Fruit fly (Drosophila melanogaster) Kc167 (cell line): Measurements from ENCODE around the gene CG4042.

ENCODE experiments used
- Myc ChIP-seq: fragments of >200 bp; optimal IDR thresholded peaks from 2 replicates; lab custom pipeline; 2017; ENCODE audit warnings: missing external identifiers
- Sin3A ChIP-seq: fragments of >200 bp; optimal IDR thresholded peaks from 2 replicates; lab custom pipeline; 2018; ENCODE audit warnings: missing external identifiers
- h ChIP-seq: fragments of >200 bp; optimal IDR thresholded peaks from 3 replicates; lab custom pipeline; 2018; ENCODE audit warnings: missing external identifiers
- insv ChIP-seq: fragments of >200 bp; optimal IDR thresholded peaks from 3 replicates; lab custom pipeline; 2018; ENCODE audit warnings: missing external identifiers
- psq ChIP-seq: fragments of >200 bp; optimal IDR thresholded peaks from 2 replicates; lab custom pipeline; 2017; ENCODE audit warnings: missing external identifiers
- ttk ChIP-seq: sonication (Bioruptor generic); optimal IDR thresholded peaks from 2 replicates; lab custom pipeline; 2017; ENCODE audit warnings: missing external identifiers

Gene CG4042

dm6 chr3L:20785742-20786427, 14.6 kb upstream of the CG4042 start, which contains the start of gene Pcif1:
Pcif1 (minus strand) TSS chr3L:20786197.
- no peak for TF ChIP-seq h (lab: Kevin White, UChicago)
- no peak for TF ChIP-seq psq
- TF ChIP-seq Sin3A (lab: Kevin White, UChicago), result no peak

- TF ChIP-seq Myc (no peak), ttk (lab: Kevin White, UChicago) (no peak), h (lab: Kevin White, UChicago) (no peak), Sin3A (lab: Kevin White, UChicago) (no peak), psq (no peak), insv (no peak)
Observed at dm6 chr3L:20784812-20785671, 13.7 kb upstream of the CG4042 start.

dm6 chr3L:20784394-20784793, 13.1 kb upstream of the CG4042 start:
- no peak for TF ChIP-seq ttk (lab: Kevin White, UChicago)
- TF ChIP-seq Sin3A (lab: Kevin White, UChicago), result no peak
- TF ChIP-seq Myc, result no peak
- no peak for TF ChIP-seq h (lab: Kevin White, UChicago)
- TF ChIP-seq psq, result no peak
- no peak for TF ChIP-seq insv

- no peak for TF ChIP-seq h (lab: Kevin White, UChicago)
Observed at dm6 chr3L:20778224-20779063, 7.1 kb upstream of the CG4042 start, which contains the start of the genes Pex16 and Pex14. Pex16 (minus strand) TSS chr3L:20778264. Pex14 (plus strand) TSS chr3L:20778799.

dm6 chr3L:20777496-20777895, 6.2 kb upstream of the CG4042 start:
- TF ChIP-seq insv, result no peak
- TF ChIP-seq Myc, result no peak

dm6 chr3L:20772647-20773015, 1.3 kb upstream of the CG4042 start:
- TF ChIP-seq psq, result no peak
- TF ChIP-seq ttk (lab: Kevin White, UChicago), result no peak
- TF ChIP-seq Sin3A (lab: Kevin White, UChicago), result no peak
- no peak for TF ChIP-seq h (lab: Kevin White, UChicago)
- TF ChIP-seq Myc, result no peak
- no peak for TF ChIP-seq insv

- TF ChIP-seq ttk (lab: Kevin White, UChicago), result no peak
- TF ChIP-seq Sin3A (lab: Kevin White, UChicago), result no peak
- no peak for TF ChIP-seq Myc
- TF ChIP-seq h (lab: Kevin White, UChicago), result no peak
- no peak for TF ChIP-seq insv
- TF ChIP-seq psq, result no peak
Observed at dm6 chr3L:20771891-20772646, 762 bp upstream of the CG4042 start.

dm6 chr3L:20769350-20769749, 2.0 kb downstream of the CG4042 start, which contains the start of the genes CG4074 and CG4186:
CG4074 (minus strand) TSS chr3L:20769500.
CG4186 (plus strand) TSS chr3L:20769586.
- no peak for TF ChIP-seq ttk (lab: Kevin White, UChicago)
- TF ChIP-seq Myc, result no peak
- TF ChIP-seq insv, result no peak
- no peak for TF ChIP-seq Sin3A (lab: Kevin White, UChicago)
- no peak for TF ChIP-seq psq
- no peak for TF ChIP-seq h (lab: Kevin White, UChicago)

dm6 chr3L:20767227-20767626, 4.1 kb downstream of the CG4042 start:
- TF ChIP-seq ttk (lab: Kevin White, UChicago) (no peak), psq (no peak), Myc (no peak), h (lab: Kevin White, UChicago) (no peak), Sin3A (lab: Kevin White, UChicago) (no peak), insv (no peak)

- no peak for TF ChIP-seq Myc
- TF ChIP-seq ttk (lab: Kevin White, UChicago), result no peak
- TF ChIP-seq Sin3A (lab: Kevin White, UChicago), result no peak
- TF ChIP-seq h (lab: Kevin White, UChicago), result no peak
- TF ChIP-seq psq, result no peak
- no peak for TF ChIP-seq insv
Observed at dm6 chr3L:20761482-20761881, 9.8 kb downstream of the CG4042 start.

dm6 chr3L:20758583-20758982, 12.7 kb downstream of the CG4042 start, which contains the start of gene CG43251:
CG43251 (plus strand) TSS chr3L:20758883.
- TF ChIP-seq ttk (lab: Kevin White, UChicago) (no peak), insv (no peak), h (lab: Kevin White, UChicago) (no peak), psq (no peak), Myc (no peak), Sin3A (lab: Kevin White, UChicago) (no peak)

- TF ChIP-seq h (lab: Kevin White, UChicago), result no peak
- TF ChIP-seq Myc, result no peak
- TF ChIP-seq psq, result no peak
- TF ChIP-seq insv, result no peak
- TF ChIP-seq ttk (lab: Kevin White, UChicago), result no peak
- no peak for TF ChIP-seq Sin3A (lab: Kevin White, UChicago)
Observed at dm6 chr3L:20755585-20755984, 15.7 kb downstream of the CG4042 start, which contains the start of gene CG33912. CG33912 (minus strand) TSS chr3L:20755685.
